Worm (Caenorhabditis elegans) whole organism, L1 larva: ENCODE results near the gene srw-97.

Experiments used
- C34B4.2 ChIP-seq: sonication (generic microtip); optimal IDR thresholded peaks from 2 replicates; lab custom pipeline; 2017; ENCODE audit warnings: mild to moderate bottlenecking, missing genetic modification characterization, missing compliant biosample characterization
- alr-1 ChIP-seq: fragments of 200-800 bp; sonication (Bioruptor generic); optimal IDR thresholded peaks from 2 replicates; lab custom pipeline; 2018; ENCODE audit warnings: borderline replicate concordance, mild to moderate bottlenecking, missing genetic modification characterization, missing compliant biosample characterization
- zag-1 ChIP-seq: fragments of 150-350 bp; optimal IDR thresholded peaks from 2 replicates; lab custom pipeline; 2014; ENCODE audit warnings: missing biosample characterization, missing genetic modification characterization

ce11 chrII:1621180-1621579 is 47.6 kb downstream of the srw-97 start, which contains the start of gene fbxa-158:
- TF ChIP-seq alr-1: no peak
- no peak for TF ChIP-seq zag-1 (tag; lab: Kevin White, UChicago)
- no peak for TF ChIP-seq C34B4.2 (tag; lab: Kevin White, UChicago)
